Worm (Caenorhabditis elegans): ENCODE measurements around the gene sdz-18.

- TF ChIP-seq nhr-237 (tag; optimal IDR thresholded peaks at IDR 0.05) (no peak), zip-8 (tag; optimal IDR thresholded peaks at IDR 0.05) (no peak), snpc-4 (tag; optimal IDR thresholded peaks at IDR 0.05) (no peak), nhr-12 (tag; optimal IDR thresholded peaks at IDR 0.05) (no peak), mab-5 (tag; optimal IDR thresholded peaks at IDR 0.05) (no peak), ceh-43 (GFP tag; optimal IDR thresholded peaks at IDR 0.05) (no peak), unc-120 (tag; optimal IDR thresholded peaks at IDR 0.05; ENCODE audit: poor library complexity, severe bottlenecking) (no peak), mep-1 (tag; optimal IDR thresholded peaks at IDR 0.05) (no peak), nhr-28 (tag; optimal IDR thresholded peaks at IDR 0.05) (no peak), nhr-76 (tag; optimal IDR thresholded peaks at IDR 0.05) (no peak), lin-13 (tag; optimal IDR thresholded peaks at IDR 0.05) (no peak), elt-3 (tag; optimal IDR thresholded peaks at IDR 0.05) (no peak), lsy-2 (tag; optimal IDR thresholded peaks at IDR 0.05) (no peak)
These were observed 33.6 kb downstream of the sdz-18 start for ce11 chrII:1672673-1673072.
